Fruit fly (Drosophila melanogaster): ENCODE results near the gene fid.

fid gene

DNA sequence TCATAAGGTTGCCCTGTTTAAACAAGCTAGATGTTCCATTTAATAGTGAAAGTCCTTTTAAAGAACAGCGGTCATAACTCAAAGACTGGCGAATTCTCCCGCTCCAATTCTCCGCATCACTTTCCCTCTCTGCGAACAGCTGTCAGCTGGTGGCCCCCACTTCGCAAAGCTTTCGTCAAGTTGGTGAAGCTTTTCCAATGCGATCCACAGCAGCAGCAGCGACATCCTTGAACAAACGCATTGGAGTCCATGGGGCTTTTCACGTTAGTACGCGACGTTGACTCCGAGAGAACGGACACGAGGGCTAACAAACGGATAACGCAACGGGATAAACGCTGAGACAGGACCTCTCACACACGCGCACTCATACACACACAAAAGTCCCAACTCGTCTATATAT is at the start of gene fid:
TSS of gene fid (plus strand) at position 301 of the 400 bp plus-strand sequence.
- no peak for TF ChIP-seq CG17801 (GFP tag; optimal IDR thresholded peaks at IDR 0.05; ENCODE audit: partially characterized antibody)

DNA sequence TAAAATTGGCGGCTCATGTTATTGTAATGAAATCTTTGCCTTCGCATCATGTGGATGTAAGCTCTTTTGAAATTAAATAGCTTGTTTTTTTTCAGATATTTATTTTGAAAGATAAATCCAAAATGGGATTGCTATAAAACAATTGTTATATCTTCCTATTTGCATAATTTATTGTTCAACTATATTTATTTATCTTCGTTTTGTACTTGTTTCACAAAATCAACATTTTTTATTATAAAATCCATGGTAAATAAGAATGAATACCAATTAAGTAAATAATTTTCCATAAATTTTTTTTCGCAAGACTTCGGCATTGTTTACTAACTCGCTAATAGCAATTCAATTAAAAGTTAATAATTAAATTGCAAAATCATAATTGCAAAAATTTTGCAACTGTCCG is 47.3 kb upstream of the fid start, which contains the start of gene CG14546:
TSS of gene CG14546 (minus strand) at position 101 of the 400 bp plus-strand sequence.
- no peak for TF ChIP-seq CG17801 (GFP tag; optimal IDR thresholded peaks at IDR 0.05; ENCODE audit: partially characterized antibody)

DNA sequence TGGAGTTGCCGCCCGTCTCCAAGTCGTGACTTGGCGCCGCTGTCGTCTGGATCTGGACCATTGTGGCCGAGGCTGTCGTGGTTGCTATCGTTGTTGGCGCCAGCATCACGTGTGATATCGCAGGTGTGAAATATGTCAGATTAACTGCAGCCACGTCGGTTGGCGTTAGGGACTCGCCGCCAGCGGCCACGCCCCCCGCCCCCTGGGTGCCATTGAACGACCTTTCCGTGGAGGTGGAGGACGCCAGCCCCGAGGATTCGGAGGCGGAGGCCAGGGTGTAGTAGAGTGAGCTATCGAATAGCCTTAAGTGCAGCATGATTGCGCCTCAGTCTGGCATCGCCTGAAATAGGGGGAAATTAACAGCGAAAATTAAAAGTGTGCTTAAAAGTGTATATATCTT is 28.6 kb upstream of the fid start:
- no peak for TF ChIP-seq CG17801 (GFP tag; optimal IDR thresholded peaks at IDR 0.05; ENCODE audit: partially characterized antibody)

DNA sequence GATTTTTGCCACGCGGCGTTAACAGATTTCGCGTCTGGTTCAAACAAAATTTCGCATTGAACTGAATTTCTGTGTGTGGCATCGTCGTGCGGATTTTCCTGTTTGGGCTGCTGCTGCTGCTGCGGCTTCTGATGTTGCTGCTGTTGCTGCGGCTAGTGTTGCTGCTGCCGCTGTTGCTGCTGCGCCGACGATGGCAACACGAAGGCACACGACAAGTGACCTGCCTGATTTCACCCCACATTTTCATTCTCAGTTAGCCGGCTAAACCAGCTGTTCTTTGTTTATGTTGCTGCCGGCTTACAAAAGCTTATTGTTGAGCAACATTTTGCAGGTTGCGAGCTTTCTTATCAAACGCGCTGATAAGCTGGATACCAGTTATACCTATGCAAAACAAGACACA is 13.8 kb upstream of the fid start, which contains the start of gene CCAP-R:
TSS of gene CCAP-R (minus strand) at position 179 of the 400 bp plus-strand sequence.
- no peak for TF ChIP-seq CG17801 (GFP tag; optimal IDR thresholded peaks at IDR 0.05; ENCODE audit: partially characterized antibody)

DNA sequence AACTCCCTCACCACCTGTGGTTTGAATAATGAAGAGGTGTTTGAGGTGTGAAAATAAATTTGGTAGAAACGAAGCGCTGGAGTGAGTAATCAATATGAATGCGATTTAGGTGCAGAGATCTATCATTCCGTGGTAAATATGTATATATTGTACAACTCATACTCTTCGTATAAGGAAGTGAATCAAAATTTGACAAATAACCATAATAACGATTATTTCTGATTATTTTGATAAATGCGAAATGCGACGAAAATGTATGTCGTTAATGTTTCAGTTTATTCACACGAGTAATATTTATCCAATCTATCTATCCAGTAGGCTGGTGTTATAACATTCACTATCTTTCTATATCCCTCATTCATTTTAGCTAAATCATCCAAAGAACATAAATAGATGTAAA is 10.9 kb upstream of the fid start, which contains the start of gene CG14540:
TSS of gene CG14540 (plus strand) at position 301 of the 400 bp plus-strand sequence.
- no peak for TF ChIP-seq CG17801 (GFP tag; optimal IDR thresholded peaks at IDR 0.05; ENCODE audit: partially characterized antibody)

DNA sequence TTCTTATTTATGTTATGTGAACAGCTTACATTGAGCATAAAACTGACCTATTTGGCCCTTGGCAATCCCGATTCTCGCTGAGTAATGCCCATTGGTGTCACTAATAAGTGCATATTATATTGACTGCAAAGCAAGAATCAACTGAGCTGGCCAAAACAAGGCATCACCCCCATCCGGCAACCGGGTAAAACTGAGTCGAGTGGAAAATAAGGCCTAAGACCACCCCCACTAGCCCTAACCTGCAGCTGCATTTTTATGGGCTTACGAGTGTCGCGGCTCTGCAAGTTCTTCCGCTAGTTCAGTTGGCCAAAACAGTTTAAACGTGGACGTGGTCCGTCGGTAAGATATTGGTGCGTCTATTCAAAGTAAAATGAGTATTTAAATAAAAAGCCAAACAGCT is 8.2 kb upstream of the fid start, which contains the start of gene boss:
TSS of gene boss (plus strand) at position 301 of the 400 bp plus-strand sequence.
- no peak for TF ChIP-seq CG17801 (GFP tag; optimal IDR thresholded peaks at IDR 0.05; ENCODE audit: partially characterized antibody)

DNA sequence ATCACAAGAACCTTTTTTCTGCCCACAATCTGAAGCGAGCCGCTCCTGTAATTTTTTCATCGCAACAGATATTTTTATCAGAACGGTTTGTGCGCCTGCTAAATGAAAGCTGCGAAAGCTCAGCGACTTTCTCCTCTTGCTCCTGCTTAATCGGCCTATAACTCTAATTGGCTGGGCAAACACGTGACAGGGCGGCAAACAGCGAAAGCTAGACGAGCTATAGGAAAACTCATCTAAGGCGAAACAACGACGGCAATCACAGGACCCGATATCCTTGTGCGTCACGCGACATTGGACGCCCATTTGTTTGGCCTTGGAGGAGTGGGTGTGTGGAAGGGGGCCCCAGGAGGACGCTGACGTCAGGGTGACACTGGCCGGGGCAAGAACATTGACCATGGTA is 2.9 kb upstream of the fid start:
- TF ChIP-seq CG17801 (GFP tag; optimal IDR thresholded peaks at IDR 0.05; ENCODE audit: partially characterized antibody), result no peak

DNA sequence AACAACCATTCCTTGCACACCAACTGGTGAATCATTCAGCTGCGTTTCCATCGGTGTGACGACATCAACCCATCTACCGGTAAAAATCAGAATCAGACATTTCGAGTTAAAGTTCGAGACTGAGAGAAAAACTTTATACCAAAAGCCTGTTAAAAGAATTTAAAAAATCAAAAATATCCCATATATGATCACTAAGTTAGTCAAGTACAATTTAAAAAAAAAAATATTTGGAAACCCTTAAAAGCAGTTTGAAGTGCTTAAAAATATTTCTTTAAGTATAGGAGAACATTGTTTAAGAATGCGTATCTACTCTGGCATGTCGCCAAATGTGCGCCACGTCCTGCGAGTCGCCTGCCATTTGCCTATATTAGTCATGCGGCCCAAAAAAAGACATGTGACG is 1.4 kb upstream of the fid start:
- no peak for TF ChIP-seq CG17801 (GFP tag; optimal IDR thresholded peaks at IDR 0.05; ENCODE audit: partially characterized antibody)

DNA sequence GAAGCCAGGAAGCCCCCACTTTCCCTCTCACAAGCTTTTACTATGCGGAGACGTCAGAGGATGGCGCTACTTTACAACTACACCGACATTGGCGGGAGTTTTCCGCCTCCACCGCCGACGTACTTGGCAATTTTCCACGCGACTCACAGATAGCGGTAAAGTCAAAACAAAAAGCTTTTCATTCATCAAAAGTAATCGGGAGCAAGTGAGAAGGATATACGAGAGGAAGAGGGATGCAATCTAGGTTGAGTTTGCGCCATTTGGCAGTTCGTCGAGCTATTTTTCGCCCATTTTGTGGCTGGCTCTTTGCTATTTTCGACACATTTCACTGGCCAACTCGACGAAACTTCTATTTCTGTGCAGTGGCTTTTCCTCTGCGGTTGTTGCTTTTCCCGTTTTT is 965 bp upstream of the fid start:
- no peak for TF ChIP-seq CG17801 (GFP tag; optimal IDR thresholded peaks at IDR 0.05; ENCODE audit: partially characterized antibody)

DNA sequence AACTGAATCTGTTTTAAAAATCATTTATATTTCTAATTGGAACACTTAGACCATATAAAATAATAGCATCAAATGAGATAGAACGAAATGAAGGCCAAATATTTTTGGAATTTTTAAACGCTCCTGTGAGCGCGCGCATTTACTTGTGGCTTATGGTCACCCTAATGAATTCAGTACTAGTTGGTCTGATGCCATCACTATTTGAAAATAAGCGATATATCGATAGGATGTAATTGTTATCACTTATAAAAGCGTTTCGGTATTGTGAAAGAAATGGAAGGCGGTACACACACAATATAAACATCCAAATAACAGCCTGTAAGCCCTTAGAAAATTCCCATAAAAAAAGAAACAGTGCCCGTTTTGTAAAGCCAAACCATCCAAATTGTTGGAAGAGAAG is 12.9 kb downstream of the fid start, which contains the start of gene Nf1:
TSS of gene Nf1 (plus strand) at position 280 of the 400 bp plus-strand sequence.
- TF ChIP-seq CG17801 (GFP tag; optimal IDR thresholded peaks at IDR 0.05; ENCODE audit: partially characterized antibody), result no peak

DNA sequence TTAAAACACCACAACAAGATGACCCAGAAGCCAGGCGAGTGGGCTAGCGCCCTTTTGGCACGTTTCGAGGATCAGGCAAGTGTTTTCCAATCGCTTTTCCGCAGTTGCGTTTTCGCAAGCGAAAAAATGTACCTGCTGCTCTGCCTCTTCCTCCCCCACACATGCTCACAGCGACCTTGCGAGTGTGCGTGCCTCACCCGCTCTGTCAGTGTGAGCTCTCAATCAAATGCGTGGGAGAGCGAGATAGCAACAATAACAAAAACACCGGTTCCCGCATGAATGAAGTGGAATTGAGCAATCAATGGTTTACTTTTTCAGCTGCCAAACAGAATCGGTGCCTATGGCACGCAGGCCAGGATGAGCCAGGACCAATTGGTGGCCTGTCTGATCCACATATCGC is 13.4 kb downstream of the fid start:
- no peak for TF ChIP-seq CG17801 (GFP tag; optimal IDR thresholded peaks at IDR 0.05; ENCODE audit: partially characterized antibody)

DNA sequence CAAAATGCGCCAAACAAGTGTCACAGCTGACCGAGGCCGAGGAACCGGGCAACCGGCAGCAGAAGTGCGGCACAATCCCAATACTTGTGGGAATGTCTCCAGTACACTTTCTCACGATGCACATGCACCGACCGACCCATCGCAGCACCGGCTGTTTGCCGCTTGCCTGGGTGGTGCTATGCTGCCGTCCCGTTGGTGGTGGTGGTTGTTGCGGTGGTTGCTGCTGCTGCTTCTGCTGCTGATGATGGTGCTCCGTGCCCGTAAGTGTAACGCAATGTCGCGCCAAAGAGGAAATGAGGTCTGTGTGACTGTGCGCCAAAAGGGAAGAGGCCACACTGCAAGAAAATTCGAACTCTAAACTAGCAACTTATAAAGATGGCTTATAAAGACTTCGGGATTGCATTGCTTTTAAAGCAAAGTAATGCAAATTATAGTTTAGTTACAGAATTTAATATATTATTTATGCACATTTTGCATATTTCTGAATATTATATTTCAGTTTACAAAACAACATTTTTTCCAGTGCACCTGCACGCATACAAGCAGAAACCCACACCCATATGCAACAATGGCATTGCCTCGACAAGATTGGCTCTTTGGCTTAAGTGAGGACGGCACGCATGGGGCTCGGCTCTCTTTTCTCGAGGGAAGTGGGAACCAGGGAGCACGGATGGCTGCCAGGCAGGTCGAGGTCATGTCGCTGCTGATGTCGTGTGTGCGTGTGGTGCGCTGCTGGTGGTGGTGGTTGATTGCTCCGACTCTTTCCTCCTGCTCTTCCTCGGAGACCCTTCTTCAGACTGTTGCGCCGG is 26.5 kb downstream of the fid start, which contains the start of gene CG43116:
TSS of gene CG43116 (minus strand) at position 800 of the 809 bp plus-strand sequence.
- no peak for TF ChIP-seq CG17801 (GFP tag; optimal IDR thresholded peaks at IDR 0.05; ENCODE audit: partially characterized antibody)

DNA sequence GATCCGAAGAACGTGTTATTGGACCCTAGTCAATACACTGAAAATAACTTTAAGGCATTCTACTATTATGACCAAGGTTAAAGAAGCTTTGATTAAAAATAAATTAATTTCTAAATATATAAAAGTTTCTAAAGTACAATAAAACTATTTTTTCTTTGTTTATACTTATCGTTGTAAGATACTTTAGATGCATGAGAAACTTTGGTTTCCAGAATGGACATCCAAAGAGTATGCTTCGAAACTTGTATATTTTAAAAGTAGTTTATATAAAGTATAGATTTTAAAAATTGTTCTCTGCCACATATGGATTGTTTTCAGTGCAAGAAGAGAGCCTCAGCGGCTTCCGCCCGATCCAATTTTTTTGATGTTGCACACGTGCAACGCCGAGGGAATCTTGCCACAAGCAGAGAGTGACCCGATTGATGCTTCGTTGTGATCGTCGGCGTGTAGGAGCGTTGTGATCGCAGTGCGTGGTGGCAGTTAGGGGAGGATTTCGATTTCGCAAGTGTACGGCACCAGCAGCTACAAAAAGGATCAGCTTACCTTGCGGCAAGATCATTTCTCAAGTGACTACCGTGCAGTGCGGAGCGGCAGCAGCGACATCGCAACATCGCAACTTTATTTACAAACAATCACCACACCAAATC is 27.3 kb downstream of the fid start:
- TF ChIP-seq CG17801 (GFP tag; optimal IDR thresholded peaks at IDR 0.05; ENCODE audit: partially characterized antibody), result no peak

DNA sequence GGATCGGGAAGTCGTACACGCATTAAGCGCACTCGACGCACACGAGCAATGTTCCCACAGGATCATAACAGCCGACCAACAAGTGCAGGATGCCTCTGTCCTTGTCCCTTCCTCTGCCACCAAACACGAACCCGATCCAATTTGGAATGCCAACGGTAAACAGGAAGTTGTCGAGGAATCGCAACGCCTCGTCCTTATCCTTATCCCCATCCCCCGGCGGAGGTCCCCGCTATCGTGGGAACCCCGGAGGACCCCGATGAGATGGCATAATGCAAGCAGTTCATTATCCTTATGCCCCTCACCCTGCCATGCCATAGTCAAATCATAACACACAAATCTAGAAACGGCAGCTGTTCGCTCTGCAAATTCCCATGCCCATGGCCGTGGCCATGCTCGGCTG is 29.2 kb downstream of the fid start:
- TF ChIP-seq CG17801 (GFP tag; optimal IDR thresholded peaks at IDR 0.05; ENCODE audit: partially characterized antibody), result no peak

DNA sequence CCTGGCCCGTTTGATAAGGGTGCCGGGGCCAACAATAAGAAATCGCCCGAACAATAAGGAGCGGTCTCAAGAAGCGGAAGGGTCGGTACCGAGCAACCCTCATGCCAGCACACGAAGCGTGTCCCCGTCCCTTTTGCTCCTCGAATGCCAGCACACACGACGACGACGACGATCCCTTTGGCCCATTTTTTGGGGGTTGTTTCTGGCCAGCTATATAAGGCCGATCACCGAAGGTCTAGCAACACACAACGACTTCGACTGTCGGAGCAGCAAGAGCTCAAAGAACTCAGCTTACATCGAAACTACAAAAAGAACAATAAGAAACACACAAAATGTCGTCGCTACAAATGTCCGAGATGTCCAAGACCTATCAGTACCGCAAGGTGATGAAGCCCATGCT is 29.7 kb downstream of the fid start:
- TF ChIP-seq CG17801 (GFP tag; optimal IDR thresholded peaks at IDR 0.05; ENCODE audit: partially characterized antibody), result no peak

Data from ovary, adult (tissue).